Worm (Caenorhabditis elegans): Measurements from ENCODE around the gene cyp-33C12.

ce11 chrV:2226903-2227302, 22.7 kb upstream of the cyp-33C12 start, which contains the start of gene nhr-18:
- TF ChIP-seq ZK546.5 (tag; optimal IDR thresholded peaks at IDR 0.05) (no peak), lin-39 (tag; optimal IDR thresholded peaks at IDR 0.05) (no peak), nfya-1 (tag; optimal IDR thresholded peaks at IDR 0.05; ENCODE audit: insufficient read depth) (no peak), ztf-11 (tag; optimal IDR thresholded peaks at IDR 0.05) (no peak), nhr-28 (tag; optimal IDR thresholded peaks at IDR 0.05) (no peak), unc-62 (GFP tag; optimal IDR thresholded peaks at IDR 0.05) (no peak), nhr-43 (tag; optimal IDR thresholded peaks at IDR 0.05; ENCODE audit: poor library complexity, severe bottlenecking) (no peak), daf-12 (tag; optimal IDR thresholded peaks at IDR 0.05) (no peak)
